Fruit fly (Drosophila melanogaster) Kc167 (cell line): ENCODE results near the gene CG16798.

Source experiments
- Myc ChIP-seq: fragments of >200 bp; optimal IDR thresholded peaks from 2 replicates; lab custom pipeline; 2017; ENCODE audit warnings: missing external identifiers
- h ChIP-seq: fragments of >200 bp; optimal IDR thresholded peaks from 3 replicates; lab custom pipeline; 2018; ENCODE audit warnings: missing external identifiers
- ttk ChIP-seq: sonication (Bioruptor generic); optimal IDR thresholded peaks from 2 replicates; lab custom pipeline; 2017; ENCODE audit warnings: missing external identifiers

dm6 chr2L:20417597-20418286 lies 35.6 kb upstream of the CG16798 start:
- TF ChIP-seq ttk (lab: Kevin White, UChicago) (no peak), Myc (lab: Kevin White, UChicago) (no peak), h (lab: Kevin White, UChicago) (no peak)
